Worm (Caenorhabditis elegans): ENCODE data around the gene R04B5.11.

The R04B5.11 gene

ce11 chrV:10105412-10105811, 14.4 kb upstream of the R04B5.11 start, which contains the start of gene C08B6.2:
C08B6.2 (plus strand) TSS chrV:10105712.
- TF ChIP-seq F49E8.2 (tag; optimal IDR thresholded peaks at IDR 0.05; ENCODE audit: insufficient read depth), result no peak

- TF ChIP-seq snpc-4 (GFP tag; optimal IDR thresholded peaks at IDR 0.05) (no peak), snpc-4 (tag; optimal IDR thresholded peaks at IDR 0.05) (peak in 1 of 4 experiments; percentile 8), nhr-80 (tag; optimal IDR thresholded peaks at IDR 0.05) (peak; percentile 74), ets-4 (GFP tag; optimal IDR thresholded peaks at IDR 0.05) (no peak)
Observed at ce11 chrV:10104785-10105310, 13.8 kb upstream of the R04B5.11 start, which contains the start of gene ugt-17. ugt-17 (minus strand) TSS chrV:10104964.

ce11 chrV:10103811-10104210, 12.8 kb upstream of the R04B5.11 start:
- TF ChIP-seq mel-28 (tag; optimal IDR thresholded peaks at IDR 0.05; ENCODE audit: borderline replicate concordance), result no peak
- peak; percentile 9 for TF ChIP-seq nhr-80 (tag; optimal IDR thresholded peaks at IDR 0.05)

ce11 chrV:10101916-10102315, 10.9 kb upstream of the R04B5.11 start, which contains the start of gene C08B6.14:
C08B6.14 (minus strand) TSS chrV:10102016.
- TF ChIP-seq athp-1 (tag; optimal IDR thresholded peaks at IDR 0.05), result no peak
- no peak for TF ChIP-seq ceh-58 (GFP tag; IDR thresholded peaks at IDR 0.05)
- no peak for TF ChIP-seq bed-1 (GFP tag; IDR thresholded peaks at IDR 0.05)
- no peak for TF ChIP-seq attf-3 (GFP tag; conservative IDR thresholded peaks at IDR 0.05)
- no peak for TF ChIP-seq mes-4 (tag; optimal IDR thresholded peaks at IDR 0.05)
- no peak for TF ChIP-seq ztf-6 (GFP tag; IDR thresholded peaks at IDR 0.05)
- no peak for TF ChIP-seq bed-2 (GFP tag; IDR thresholded peaks at IDR 0.05)
- no peak for TF ChIP-seq rec-8 (tag; optimal IDR thresholded peaks at IDR 0.05)
- TF ChIP-seq chd-7 (tag; optimal IDR thresholded peaks at IDR 0.05), result no peak
- TF ChIP-seq B0019.2 (GFP tag; conservative IDR thresholded peaks at IDR 0.05), result no peak
- no peak for TF ChIP-seq ets-4 (GFP tag; optimal IDR thresholded peaks at IDR 0.05)
- no peak for TF ChIP-seq K12H6.12 (tag; optimal IDR thresholded peaks at IDR 0.05)
- no peak for TF ChIP-seq lsy-27 (tag; optimal IDR thresholded peaks at IDR 0.05; ENCODE audit: borderline replicate concordance, insufficient read depth)

- TF ChIP-seq unc-62 (GFP tag; optimal IDR thresholded peaks at IDR 0.05) (peak; percentile 14), lir-1 (GFP tag; conservative IDR thresholded peaks at IDR 0.05) (no peak), nhr-80 (tag; optimal IDR thresholded peaks at IDR 0.05) (peak; percentile 52), mes-4 (tag; optimal IDR thresholded peaks at IDR 0.05) (no peak)
Observed at ce11 chrV:10098429-10098828, 7.4 kb upstream of the R04B5.11 start, which contains the start of gene ugt-47. ugt-47 (minus strand) TSS chrV:10098597.

- TF ChIP-seq rpc-1 (optimal IDR thresholded peaks at IDR 0.05) (no peak), rpc-1 (tag; optimal IDR thresholded peaks at IDR 0.05) (no peak), nhr-80 (tag; optimal IDR thresholded peaks at IDR 0.05) (peak; percentile 62), ZK185.1 (tag; optimal IDR thresholded peaks at IDR 0.05; ENCODE audit: poor library complexity, severe bottlenecking) (no peak)
Observed at ce11 chrV:10096932-10097331, 5.9 kb upstream of the R04B5.11 start.

ce11 chrV:10094374-10094773, 3.3 kb upstream of the R04B5.11 start, which contains the start of gene srd-49:
srd-49 (plus strand) TSS chrV:10094674.
- TF ChIP-seq dox-1 (GFP tag; IDR thresholded peaks at IDR 0.05) (no peak), pbrm-1 (GFP tag; IDR thresholded peaks at IDR 0.05) (no peak), B0019.2 (GFP tag; conservative IDR thresholded peaks at IDR 0.05) (no peak), egl-18 (GFP tag; IDR thresholded peaks at IDR 0.05) (no peak), F22D6.2 (tag; optimal IDR thresholded peaks at IDR 0.05) (no peak), lir-1 (GFP tag; conservative IDR thresholded peaks at IDR 0.05) (no peak), madf-10 (tag; optimal IDR thresholded peaks at IDR 0.05) (no peak), lin-35 (GFP tag; optimal IDR thresholded peaks at IDR 0.05) (no peak), madf-3 (GFP tag; IDR thresholded peaks at IDR 0.05) (no peak), F10E7.11 (tag; optimal IDR thresholded peaks at IDR 0.05) (no peak), T07F8.4 (tag; optimal IDR thresholded peaks at IDR 0.05) (no peak), let-607 (tag; optimal IDR thresholded peaks at IDR 0.05) (no peak), F23B12.7 (tag; optimal IDR thresholded peaks at IDR 0.05; ENCODE audit: insufficient read depth) (no peak)
